Fruit fly (Drosophila melanogaster): ENCODE measurements around the gene Boh2.

Boh2 gene

dm6 chr2L:11155166-11155958 is 23.5 kb upstream of the Boh2 start, which contains the start of gene CG6287 (continued):
- TF ChIP-seq tup (GFP tag; optimal IDR thresholded peaks at IDR 0.05) (no peak), br (optimal IDR thresholded peaks at IDR 0.05) (no peak), Sox102F (GFP tag; optimal IDR thresholded peaks at IDR 0.05) (no peak), NC2α (GFP tag; optimal IDR thresholded peaks at IDR 0.05) (no peak), CG7963 (GFP tag; IDR thresholded peaks at IDR 0.05; ENCODE audit: partially characterized antibody) (no peak), CG31441 (GFP tag; IDR thresholded peaks at IDR 0.05) (no peak), CG10147 (GFP tag; optimal IDR thresholded peaks at IDR 0.05) (no peak), ase (GFP tag; IDR thresholded peaks at IDR 0.05) (0 out of 3 replicates have a peak, but pooled peaks have one; percentile 26), bcd (GFP tag; optimal IDR thresholded peaks at IDR 0.05) (no peak), CG1233 (GFP tag; optimal IDR thresholded peaks at IDR 0.05) (no peak), Nf-YB (GFP tag; optimal IDR thresholded peaks at IDR 0.05) (no peak), slp2 (GFP tag; optimal IDR thresholded peaks at IDR 0.05) (no peak), CG9797 (GFP tag; optimal IDR thresholded peaks at IDR 0.05) (no peak), Kr (GFP tag; optimal IDR thresholded peaks at IDR 0.05) (no peak), Camta (GFP tag; optimal IDR thresholded peaks at IDR 0.05) (no peak), row (GFP tag; IDR thresholded peaks at IDR 0.05) (no peak; the same call in 1 of the 3 replicates), Vsx1 (GFP tag; optimal IDR thresholded peaks at IDR 0.05) (no peak), ttk (GFP tag; IDR thresholded peaks at IDR 0.05) (no peak), Bdp1 (GFP tag; optimal IDR thresholded peaks at IDR 0.05) (no peak), Usf (GFP tag; optimal IDR thresholded peaks at IDR 0.05) (peak; percentile 12), Drgx (GFP tag; IDR thresholded peaks at IDR 0.05) (peak; percentile 97), CG1602 (GFP tag; optimal IDR thresholded peaks at IDR 0.05) (peak; percentile 6), B-H1 (GFP tag; IDR thresholded peaks at IDR 0.05) (no peak), CkIIα-i1 (GFP tag; IDR thresholded peaks at IDR 0.05) (no peak), E2f1 (GFP tag; IDR thresholded peaks at IDR 0.05) (no peak), btn (GFP tag; optimal IDR thresholded peaks at IDR 0.05) (no peak), CG2678 (tag; optimal IDR thresholded peaks at IDR 0.05) (no peak), hb (GFP tag; IDR thresholded peaks at IDR 0.05; ENCODE audit: partially characterized antibody) (no peak), CG12942 (GFP tag; optimal IDR thresholded peaks at IDR 0.05) (no peak), CG4282 (GFP tag; optimal IDR thresholded peaks at IDR 0.05) (no peak), CG10979 (tag; optimal IDR thresholded peaks at IDR 0.05) (no peak), eyg (GFP tag; optimal IDR thresholded peaks at IDR 0.05) (no peak), chm (GFP tag; IDR thresholded peaks at IDR 0.05) (no peak), odd (GFP tag; optimal IDR thresholded peaks at IDR 0.05) (no peak), Blimp-1 (GFP tag; optimal IDR thresholded peaks at IDR 0.05) (no peak), Fer1 (GFP tag; optimal IDR thresholded peaks at IDR 0.05) (no peak), gfzf (GFP tag; optimal IDR thresholded peaks at IDR 0.05) (no peak), CG18476 (GFP tag; optimal IDR thresholded peaks at IDR 0.05) (no peak), D19B (GFP tag; optimal IDR thresholded peaks at IDR 0.05) (peak; percentile 2), CG14860 (GFP tag; IDR thresholded peaks at IDR 0.05; ENCODE audit: partially characterized antibody) (no peak), CG14050 (GFP tag; IDR thresholded peaks at IDR 0.05) (no peak), CG14014 (GFP tag; IDR thresholded peaks at IDR 0.05) (0 out of 2 replicates have a peak, but pooled peaks have one; percentile 31), CG14441 (GFP tag; IDR thresholded peaks at IDR 0.05) (peak; percentile 68), lbe (GFP tag; optimal IDR thresholded peaks at IDR 0.05) (peak; percentile 72), bowl (GFP tag; IDR thresholded peaks at IDR 0.05) (no peak), Dad (GFP tag; optimal IDR thresholded peaks at IDR 0.05) (no peak), CG7786 (GFP tag; optimal IDR thresholded peaks at IDR 0.05) (no peak), cad (GFP tag; optimal IDR thresholded peaks at IDR 0.05) (no peak), CG8765 (GFP tag; IDR thresholded peaks at IDR 0.05) (no peak), CG5953 (GFP tag; IDR thresholded peaks at IDR 0.05) (no peak), eve (GFP tag; optimal IDR thresholded peaks at IDR 0.05) (peak in 1 of 2 experiments; percentile 27)

Measured in whole organism, embryonic.